Fruit fly (Drosophila melanogaster) Kc167 (cell line): ENCODE data around the gene CG11050.

Source experiments
- Myc ChIP-seq: fragments of >200 bp; optimal IDR thresholded peaks from 2 replicates; lab custom pipeline; 2017; ENCODE audit warnings: missing external identifiers
- Sin3A ChIP-seq: fragments of >200 bp; optimal IDR thresholded peaks from 2 replicates; lab custom pipeline; 2018; ENCODE audit warnings: missing external identifiers
- h ChIP-seq: fragments of >200 bp; optimal IDR thresholded peaks from 3 replicates; lab custom pipeline; 2018; ENCODE audit warnings: missing external identifiers
- insv ChIP-seq: fragments of >200 bp; optimal IDR thresholded peaks from 3 replicates; lab custom pipeline; 2018; ENCODE audit warnings: missing external identifiers
- psq ChIP-seq: fragments of >200 bp; optimal IDR thresholded peaks from 2 replicates; lab custom pipeline; 2017; ENCODE audit warnings: missing external identifiers
- ttk ChIP-seq: sonication (Bioruptor generic); optimal IDR thresholded peaks from 2 replicates; lab custom pipeline; 2017; ENCODE audit warnings: missing external identifiers

The CG11050 gene

dm6 chr2L:6612477-6613004 is 1.7 kb downstream of the CG11050 start:
- no peak for TF ChIP-seq psq
- TF ChIP-seq insv (lab: Kevin White, UChicago) = no peak
- TF ChIP-seq h (lab: Kevin White, UChicago) = no peak
- no peak for TF ChIP-seq ttk
- no peak for TF ChIP-seq Myc (lab: Kevin White, UChicago)
- no peak for TF ChIP-seq Sin3A (lab: Kevin White, UChicago)

DNA sequence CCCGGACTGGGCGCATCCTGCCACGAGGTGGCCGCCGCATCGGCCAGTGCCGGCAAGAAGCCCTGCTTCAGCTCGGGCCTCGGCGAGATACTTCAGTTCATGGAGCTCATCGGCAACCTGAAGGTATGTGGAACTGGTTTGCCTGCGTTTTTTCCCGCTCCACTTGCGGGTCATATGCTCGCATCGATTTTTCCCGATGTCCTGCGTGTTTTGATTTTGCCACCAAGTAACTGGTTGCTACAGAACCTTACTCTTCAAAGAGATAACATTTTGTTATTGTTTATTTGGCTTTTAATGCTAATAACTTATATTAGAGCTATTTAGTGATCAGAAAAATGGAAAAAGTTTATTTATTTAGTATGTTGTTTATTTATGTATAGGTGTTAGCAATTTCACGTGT is 2.3 kb downstream of the CG11050 start:
- TF ChIP-seq Myc (lab: Kevin White, UChicago) (no peak), ttk (no peak), psq (no peak), insv (lab: Kevin White, UChicago) (no peak), Sin3A (lab: Kevin White, UChicago) (no peak), h (lab: Kevin White, UChicago) (no peak)

dm6 chr2L:6614229-6614935 is 3.6 kb downstream of the CG11050 start:
- TF ChIP-seq Sin3A (lab: Kevin White, UChicago) = no peak
- TF ChIP-seq Myc (lab: Kevin White, UChicago) = no peak
- no peak for TF ChIP-seq insv (lab: Kevin White, UChicago)
- TF ChIP-seq psq = no peak
- no peak for TF ChIP-seq ttk
- no peak for TF ChIP-seq h (lab: Kevin White, UChicago)

DNA sequence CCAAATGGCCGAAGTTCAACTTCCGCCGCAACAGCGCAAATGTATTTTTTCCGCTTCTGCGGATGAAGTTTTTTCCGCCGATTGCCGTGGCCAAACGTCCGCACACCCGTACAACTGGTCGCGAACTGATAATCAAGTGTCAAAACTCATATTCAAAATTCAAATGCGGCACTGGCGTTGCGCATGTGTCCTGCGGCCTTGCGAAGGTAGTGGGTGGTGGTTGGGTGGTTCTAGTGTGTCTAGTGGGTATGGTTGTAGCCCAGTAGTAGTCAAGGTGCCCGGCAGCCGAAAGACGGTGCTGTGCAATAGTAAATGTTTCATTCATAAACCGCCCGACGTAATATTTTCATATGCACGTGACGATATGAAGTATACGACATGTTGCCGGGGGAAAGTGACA is 10.8 kb downstream of the CG11050 start, which contains the start of gene DIP-iota:
TSS of gene DIP-iota (minus strand) at position 101 of the 400 bp plus-strand sequence.
- TF ChIP-seq Sin3A (lab: Kevin White, UChicago) = no peak
- no peak for TF ChIP-seq h (lab: Kevin White, UChicago)
- no peak for TF ChIP-seq psq
- TF ChIP-seq insv (lab: Kevin White, UChicago) = no peak
- TF ChIP-seq Myc (lab: Kevin White, UChicago) = no peak
- no peak for TF ChIP-seq ttk

DNA sequence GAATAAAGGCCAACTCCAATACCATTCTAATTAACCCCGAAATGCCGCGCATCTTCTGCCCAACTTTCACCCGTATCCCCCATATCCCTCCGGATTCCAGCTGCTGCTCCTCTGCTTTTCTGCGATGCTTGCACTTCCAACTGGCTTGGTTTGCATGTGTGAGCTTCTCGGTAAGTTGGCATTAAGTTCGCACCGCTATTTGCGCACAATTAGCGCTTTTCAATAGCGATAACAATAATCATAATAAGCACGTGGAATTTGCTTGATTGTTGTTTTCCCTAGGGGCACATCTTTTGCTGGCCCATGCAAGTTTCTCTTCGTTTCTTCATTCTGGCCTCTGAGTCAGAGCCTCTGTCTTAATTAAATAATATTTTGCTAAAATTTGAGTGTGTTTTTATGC is 11.2 kb downstream of the CG11050 start:
- TF ChIP-seq Myc (lab: Kevin White, UChicago) = no peak
- no peak for TF ChIP-seq Sin3A (lab: Kevin White, UChicago)
- no peak for TF ChIP-seq psq
- TF ChIP-seq insv (lab: Kevin White, UChicago) = no peak
- TF ChIP-seq ttk = no peak
- TF ChIP-seq h (lab: Kevin White, UChicago) = no peak

- TF ChIP-seq Myc (lab: Kevin White, UChicago) = no peak
- no peak for TF ChIP-seq Sin3A (lab: Kevin White, UChicago)
- no peak for TF ChIP-seq ttk
- no peak for TF ChIP-seq insv (lab: Kevin White, UChicago)
- TF ChIP-seq psq = no peak
- no peak for TF ChIP-seq h (lab: Kevin White, UChicago)
These were observed 11.9 kb downstream of the CG11050 start, which contains the start of gene CG34345 for dm6 chr2L:6622642-6623162. TSS of gene CG34345 (plus strand) at chr2L:6623112.

DNA sequence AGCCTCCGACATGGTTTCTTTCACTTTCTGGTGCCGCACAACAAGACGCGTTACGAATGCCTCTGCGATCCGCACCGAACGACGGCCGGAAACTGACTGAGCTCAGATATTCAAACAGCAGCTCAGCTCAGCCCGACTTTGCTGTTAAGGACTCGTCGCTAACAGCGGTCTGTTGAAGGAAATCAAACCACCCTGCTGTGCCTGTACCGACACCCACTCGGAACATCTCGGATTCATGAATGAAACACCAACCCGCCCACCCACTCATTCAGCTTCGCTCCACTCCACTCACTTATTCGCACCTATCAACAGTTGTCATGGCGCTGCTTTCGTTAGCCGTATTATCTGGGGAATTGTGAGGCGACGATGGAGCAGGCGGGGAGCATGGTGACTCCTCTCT is 21.5 kb downstream of the CG11050 start, which contains the start of gene Oatp26F:
TSS of gene Oatp26F (minus strand) at position 101 of the 400 bp plus-strand sequence.
- TF ChIP-seq h (lab: Kevin White, UChicago) (no peak), psq (no peak), insv (lab: Kevin White, UChicago) (no peak), ttk (no peak), Sin3A (lab: Kevin White, UChicago) (no peak), Myc (lab: Kevin White, UChicago) (no peak)

dm6 chr2L:6643218-6643756 is 32.5 kb downstream of the CG11050 start:
- no peak for TF ChIP-seq psq
- TF ChIP-seq insv (lab: Kevin White, UChicago) = no peak
- no peak for TF ChIP-seq Myc (lab: Kevin White, UChicago)
- no peak for TF ChIP-seq ttk
- no peak for TF ChIP-seq h (lab: Kevin White, UChicago)
- TF ChIP-seq Sin3A (lab: Kevin White, UChicago) = no peak

- TF ChIP-seq insv (lab: Kevin White, UChicago) = no peak
- TF ChIP-seq Myc (lab: Kevin White, UChicago) = no peak
- TF ChIP-seq Sin3A (lab: Kevin White, UChicago) = no peak
- TF ChIP-seq h (lab: Kevin White, UChicago) = no peak
- no peak for TF ChIP-seq psq
- no peak for TF ChIP-seq ttk
These were observed 33.7 kb downstream of the CG11050 start for dm6 chr2L:6644421-6645059.

DNA sequence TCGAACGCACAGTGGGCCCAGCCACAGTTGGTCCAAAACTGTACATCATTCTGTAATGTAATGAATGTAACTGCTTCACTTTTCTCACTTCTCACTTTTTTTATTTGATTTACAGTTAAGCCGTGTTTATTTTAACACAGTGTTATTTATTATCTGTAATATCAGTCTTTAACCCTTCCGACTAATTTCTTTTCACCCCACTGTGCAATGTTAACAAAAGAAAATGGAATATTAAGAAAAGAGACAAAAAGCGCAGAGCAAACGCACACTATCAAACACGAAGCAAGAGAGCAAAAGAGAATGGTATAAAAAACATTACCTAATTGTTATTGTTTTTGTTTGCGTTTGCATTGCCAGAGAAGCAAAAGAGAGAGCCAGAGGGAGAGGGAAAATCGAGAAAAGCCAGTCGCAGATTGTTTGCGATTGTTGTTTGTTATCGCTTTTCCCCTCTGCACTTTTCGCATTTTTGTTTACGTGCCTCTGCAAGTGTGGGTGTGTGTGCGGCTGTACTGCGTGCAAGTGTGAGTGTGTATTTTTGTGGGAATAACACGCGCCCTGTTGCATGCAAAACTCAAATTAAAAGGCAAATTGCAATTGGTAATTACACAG is 36.4 kb downstream of the CG11050 start:
- TF ChIP-seq psq (no peak), ttk (no peak), insv (lab: Kevin White, UChicago) (no peak), Myc (lab: Kevin White, UChicago) (no peak), h (lab: Kevin White, UChicago) (no peak), Sin3A (lab: Kevin White, UChicago) (no peak)

DNA sequence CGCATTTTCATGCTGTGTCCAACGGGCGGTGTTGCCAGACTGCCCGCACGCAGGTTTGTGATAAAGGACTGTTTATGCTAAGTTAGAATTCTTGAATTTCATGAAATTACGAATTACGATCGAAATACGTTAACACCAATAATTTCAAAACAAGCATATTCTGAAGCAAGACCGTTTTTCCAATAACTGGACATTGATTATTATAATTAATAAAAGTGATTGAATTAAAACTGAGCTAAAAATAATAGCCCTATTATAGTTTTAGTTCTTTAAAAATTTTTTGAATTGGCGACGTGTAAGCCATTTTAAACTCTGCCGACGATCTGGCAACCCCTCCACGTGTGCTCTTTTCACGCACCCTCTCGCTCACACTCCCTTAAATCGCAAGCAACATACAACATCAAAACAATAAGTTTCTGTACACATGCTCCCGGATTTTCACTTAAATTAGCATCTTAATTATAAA is 37.4 kb downstream of the CG11050 start:
- TF ChIP-seq h (lab: Kevin White, UChicago) = no peak
- no peak for TF ChIP-seq Sin3A (lab: Kevin White, UChicago)
- TF ChIP-seq insv (lab: Kevin White, UChicago) = no peak
- no peak for TF ChIP-seq ttk
- no peak for TF ChIP-seq Myc (lab: Kevin White, UChicago)
